Fruit fly (Drosophila melanogaster) whole organism: ENCODE data around the gene CG13926.

Experiments
- Dll ChIP-seq: fragments of >200 bp; optimal IDR thresholded peaks from 2 replicates; lab custom pipeline; 2017
- usp ChIP-seq: fragments of >200 bp; optimal IDR thresholded peaks from 2 replicates; lab custom pipeline; 2017; ENCODE audit warnings: missing biosample characterization, missing genetic modification characterization, mixed read lengths

dm6 chr3L:1618116-1618727 lies at the start of gene CG13926, which contains the start of the genes ABCB7 and CG33230:
- TF ChIP-seq usp (GFP tag; lab: Kevin White, UChicago) (no peak), Dll (lab: Kevin White, UChicago) (no peak)
